Worm (Caenorhabditis elegans): ENCODE measurements around the gene F45D3.3.

F45D3.3 gene

DNA sequence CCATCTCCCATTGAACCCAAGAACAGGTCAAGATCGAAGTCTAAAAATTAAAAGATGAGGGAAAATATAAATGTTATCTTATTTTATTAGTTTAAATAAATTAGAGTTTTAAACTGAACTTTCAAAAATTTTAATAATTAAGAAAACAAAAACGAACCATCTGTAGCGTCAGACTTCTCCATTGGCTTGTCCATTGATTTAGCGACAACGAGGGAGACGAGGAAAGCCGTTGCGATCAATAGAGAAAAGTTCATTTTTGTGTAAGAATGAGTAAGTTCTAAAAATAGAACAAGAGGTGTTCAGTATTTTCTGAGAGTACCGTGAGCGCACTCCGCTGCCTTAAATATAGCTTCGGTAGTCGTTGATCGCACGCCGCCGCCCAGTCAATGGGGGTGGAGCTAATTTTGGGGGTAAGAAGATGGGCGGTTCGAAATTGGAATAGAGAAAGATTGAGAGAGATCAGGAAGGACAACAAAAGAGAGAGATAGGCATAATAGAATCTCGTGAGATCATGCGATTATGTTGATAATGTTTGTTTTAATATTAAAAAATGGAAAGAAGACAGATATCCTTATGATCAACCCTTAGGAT, at the start of gene F45D3.3:
TSS of gene F45D3.3 (minus strand) at position 350 of the 591 bp plus-strand sequence.
- no peak for TF ChIP-seq lin-13 (tag; optimal IDR thresholded peaks at IDR 0.05)
- TF ChIP-seq cnd-1 (tag; optimal IDR thresholded peaks at IDR 0.05), result no peak
- no peak for TF ChIP-seq nhr-12 (tag; optimal IDR thresholded peaks at IDR 0.05)
- no peak for TF ChIP-seq nhr-28 (tag; optimal IDR thresholded peaks at IDR 0.05)
- TF ChIP-seq ceh-43 (GFP tag; optimal IDR thresholded peaks at IDR 0.05), result no peak
- no peak for TF ChIP-seq ceh-39 (tag; optimal IDR thresholded peaks at IDR 0.05)
- TF ChIP-seq sptf-1 (tag; optimal IDR thresholded peaks at IDR 0.05), result no peak
- TF ChIP-seq mls-2 (tag; optimal IDR thresholded peaks at IDR 0.05), result no peak
- no peak for TF ChIP-seq ceh-83 (GFP tag; optimal IDR thresholded peaks at IDR 0.05)
- TF ChIP-seq blmp-1 (tag; optimal IDR thresholded peaks at IDR 0.05), result no peak

DNA sequence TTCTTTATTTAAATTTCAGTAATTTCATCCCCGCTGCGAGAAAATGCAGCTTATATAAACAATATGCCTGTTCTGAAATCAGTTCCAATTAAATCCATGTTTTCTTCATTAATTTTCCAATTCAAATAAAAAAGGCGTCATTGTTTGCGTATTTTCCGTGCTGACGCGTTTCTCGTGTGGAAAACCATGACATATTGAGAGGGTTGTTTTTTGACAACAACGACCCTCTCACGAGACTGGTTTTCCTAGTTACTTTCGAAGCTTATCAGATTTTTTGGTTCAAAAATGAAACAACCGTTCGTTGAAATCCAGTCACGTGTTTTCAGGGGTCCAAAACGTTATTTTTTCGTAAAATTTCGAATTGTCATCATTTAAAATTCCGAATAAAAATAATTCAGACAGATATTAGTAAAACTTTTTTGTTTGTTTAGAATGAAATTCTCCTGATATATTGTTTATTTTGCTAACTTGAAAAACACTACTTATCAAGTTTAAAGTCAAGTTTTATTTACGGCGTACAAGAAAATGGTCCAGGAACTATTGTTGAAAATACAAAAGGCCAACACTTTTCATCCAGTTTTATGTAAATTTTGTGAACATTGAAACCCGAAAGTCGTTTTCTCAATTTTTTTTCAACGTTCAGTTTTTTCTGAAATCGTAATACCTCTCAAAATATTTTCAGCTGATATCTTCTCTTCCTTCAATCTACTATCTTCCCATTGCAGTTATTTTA, 49.5 kb upstream of the F45D3.3 start, which contains the start of gene C14C10.5:
TSS of gene C14C10.5 (plus strand) at position 683 of the 733 bp plus-strand sequence.
- TF ChIP-seq mep-1 (tag; optimal IDR thresholded peaks at IDR 0.05) (peak; percentile 1), tbx-8 (GFP tag; optimal IDR thresholded peaks at IDR 0.05) (no peak)

DNA sequence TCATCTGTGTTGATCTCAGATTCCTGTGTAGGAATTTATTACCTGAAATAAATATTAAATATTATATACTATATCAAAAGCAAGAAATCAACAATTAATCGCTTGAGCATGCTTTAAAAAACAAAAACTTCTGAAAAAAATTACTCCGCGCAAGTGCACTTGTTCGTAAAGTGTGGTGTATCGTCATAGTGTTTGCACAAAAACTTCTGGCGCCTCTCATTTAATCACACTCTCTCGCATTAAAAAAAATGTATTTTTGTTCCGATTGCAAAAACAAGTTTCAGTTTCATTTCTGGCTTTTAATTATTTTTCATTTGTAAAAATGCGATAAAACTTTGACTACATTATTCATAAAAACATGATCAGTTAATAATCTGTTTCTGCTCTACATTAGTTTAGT, 48.9 kb upstream of the F45D3.3 start, which contains the start of the genes C14C10.10 and ril-2:
TSS of gene C14C10.10 (minus strand) at position 19 of the 400 bp plus-strand sequence.
TSS of gene ril-2 (minus strand) at position 48 of the 400 bp plus-strand sequence.
- TF ChIP-seq nhr-76 (tag; optimal IDR thresholded peaks at IDR 0.05), result no peak
- no peak for TF ChIP-seq zip-8 (tag; optimal IDR thresholded peaks at IDR 0.05)
- no peak for TF ChIP-seq lsy-2 (tag; optimal IDR thresholded peaks at IDR 0.05)
- TF ChIP-seq mls-2 (tag; optimal IDR thresholded peaks at IDR 0.05), result no peak
- TF ChIP-seq ceh-39 (tag; optimal IDR thresholded peaks at IDR 0.05), result no peak
- TF ChIP-seq elt-3 (tag; optimal IDR thresholded peaks at IDR 0.05), result no peak
- TF ChIP-seq M03D4.4 (tag; optimal IDR thresholded peaks at IDR 0.05), result no peak
- TF ChIP-seq unc-62 (GFP tag; optimal IDR thresholded peaks at IDR 0.05), result no peak
- no peak for TF ChIP-seq flh-1 (GFP tag; optimal IDR thresholded peaks at IDR 0.05)
- no peak for TF ChIP-seq ztf-11 (tag; optimal IDR thresholded peaks at IDR 0.05)
- no peak for TF ChIP-seq unc-39 (tag; optimal IDR thresholded peaks at IDR 0.05)
- TF ChIP-seq mep-1 (tag; optimal IDR thresholded peaks at IDR 0.05), result no peak
- no peak for TF ChIP-seq lin-13 (tag; optimal IDR thresholded peaks at IDR 0.05)
- no peak for TF ChIP-seq bed-3 (GFP tag; optimal IDR thresholded peaks at IDR 0.05)
- TF ChIP-seq nhr-28 (tag; optimal IDR thresholded peaks at IDR 0.05), result no peak
- TF ChIP-seq lin-32 (GFP tag; optimal IDR thresholded peaks at IDR 0.05), result no peak
- no peak for TF ChIP-seq nhr-2 (tag; optimal IDR thresholded peaks at IDR 0.05)
- no peak for TF ChIP-seq sem-2 (GFP tag; optimal IDR thresholded peaks at IDR 0.05)
- TF ChIP-seq pha-4 (tag; optimal IDR thresholded peaks at IDR 0.05), result no peak

DNA sequence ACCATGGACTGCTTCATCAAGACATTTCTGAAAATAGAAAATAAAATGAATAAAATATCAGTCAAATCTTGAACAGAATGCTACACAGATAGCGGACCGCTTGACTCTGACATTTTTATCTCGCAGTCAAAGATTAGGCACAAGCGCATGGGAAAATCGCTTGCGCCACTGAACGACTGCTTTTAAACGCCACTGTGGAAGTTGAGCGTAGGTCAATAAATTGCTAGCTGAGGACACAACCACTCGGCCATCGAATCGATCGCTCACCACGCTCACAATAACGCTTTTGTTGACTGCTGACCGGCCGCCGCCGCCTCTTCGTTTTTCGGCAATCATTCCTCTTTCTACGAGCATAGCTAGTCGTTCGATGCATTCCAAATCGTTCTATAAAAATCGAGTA, 46.6 kb upstream of the F45D3.3 start:
- TF ChIP-seq nhr-12 (tag; optimal IDR thresholded peaks at IDR 0.05) (no peak), ceh-39 (tag; optimal IDR thresholded peaks at IDR 0.05) (no peak), snpc-4 (tag; optimal IDR thresholded peaks at IDR 0.05) (no peak), flh-1 (GFP tag; optimal IDR thresholded peaks at IDR 0.05) (no peak), sem-2 (GFP tag; optimal IDR thresholded peaks at IDR 0.05) (peak; percentile 67), drap-1 (GFP tag; optimal IDR thresholded peaks at IDR 0.05) (peak; percentile 83), ces-1 (GFP tag; optimal IDR thresholded peaks at IDR 0.05) (no peak), blmp-1 (tag; optimal IDR thresholded peaks at IDR 0.05) (no peak), mab-5 (tag; optimal IDR thresholded peaks at IDR 0.05) (no peak), tbx-8 (GFP tag; optimal IDR thresholded peaks at IDR 0.05) (peak; percentile 69), pha-4 (tag; optimal IDR thresholded peaks at IDR 0.05) (peak; percentile 63), hlh-1 (tag; optimal IDR thresholded peaks at IDR 0.05) (peak; percentile 53), nhr-76 (tag; optimal IDR thresholded peaks at IDR 0.05) (no peak), bed-3 (GFP tag; optimal IDR thresholded peaks at IDR 0.05) (peak; percentile 64), cnd-1 (tag; optimal IDR thresholded peaks at IDR 0.05) (peak; percentile 78), sptf-1 (tag; optimal IDR thresholded peaks at IDR 0.05) (peak; percentile 85), M03D4.4 (tag; optimal IDR thresholded peaks at IDR 0.05) (peak; percentile 84), nhr-28 (tag; optimal IDR thresholded peaks at IDR 0.05) (no peak), mls-2 (tag; optimal IDR thresholded peaks at IDR 0.05) (peak; percentile 87), ceh-83 (GFP tag; optimal IDR thresholded peaks at IDR 0.05) (peak; percentile 82), lin-13 (tag; optimal IDR thresholded peaks at IDR 0.05) (peak; percentile 25), lsy-2 (tag; optimal IDR thresholded peaks at IDR 0.05) (peak; percentile 42), unc-62 (GFP tag; optimal IDR thresholded peaks at IDR 0.05) (no peak), unc-120 (tag; optimal IDR thresholded peaks at IDR 0.05; ENCODE audit: poor library complexity, severe bottlenecking) (peak; percentile 42), unc-39 (tag; optimal IDR thresholded peaks at IDR 0.05) (no peak), ham-2 (GFP tag; optimal IDR thresholded peaks at IDR 0.05) (peak; percentile 63), ceh-43 (GFP tag; optimal IDR thresholded peaks at IDR 0.05) (peak; percentile 59), nhr-2 (tag; optimal IDR thresholded peaks at IDR 0.05) (no peak), lin-32 (GFP tag; optimal IDR thresholded peaks at IDR 0.05) (peak; percentile 48)

All from whole organism, mixed stage, embryonic.